Worm (Caenorhabditis elegans) whole organism, L3 larva: ENCODE results near the gene F47E1.1.

Experiments used
- aly-2 ChIP-seq: fragments of 150-350 bp; optimal IDR thresholded peaks from 2 replicates; lab custom pipeline; 2014; ENCODE audit warnings: missing biosample characterization, missing genetic modification characterization
- ama-1 ChIP-seq: fragments of 150-350 bp; optimal IDR thresholded peaks from 2 replicates; lab custom pipeline; 2018
- daf-12 ChIP-seq: fragments of 150-350 bp; optimal IDR thresholded peaks from 2 replicates; lab custom pipeline; 2014; ENCODE audit warnings: missing biosample characterization, missing genetic modification reagents, missing genetic modification characterization
- elt-1 ChIP-seq: fragments of 150-350 bp; optimal IDR thresholded peaks from 2 replicates; lab custom pipeline; 2014; ENCODE audit warnings: missing biosample characterization, missing genetic modification characterization
- elt-2 ChIP-seq: sonication (generic microtip); optimal IDR thresholded peaks from 2 replicates; lab custom pipeline; 2016; ENCODE audit warnings: missing genetic modification reagents, mild to moderate bottlenecking, missing genetic modification characterization, missing compliant biosample characterization
- hmg-11 ChIP-seq: sonication (generic microtip); optimal IDR thresholded peaks from 2 replicates; lab custom pipeline; 2016; ENCODE audit warnings: missing genetic modification characterization, missing compliant biosample characterization
- jun-1 ChIP-seq: fragments of 150-350 bp; optimal IDR thresholded peaks from 2 replicates; lab custom pipeline; 2014; ENCODE audit warnings: missing biosample characterization, missing genetic modification reagents, missing genetic modification characterization
- nhr-28 ChIP-seq: fragments of 150-350 bp; optimal IDR thresholded peaks from 2 replicates; lab custom pipeline; 2014; ENCODE audit warnings: missing biosample characterization, missing genetic modification characterization
- nhr-76 ChIP-seq: fragments of 150-350 bp; sonication (generic microtip); optimal IDR thresholded peaks from 5 replicates; lab custom pipeline; 2014; ENCODE audit warnings: missing biosample characterization, missing genetic modification characterization
- pqm-1 ChIP-seq: fragments of 150-350 bp; optimal IDR thresholded peaks from 2 replicates; lab custom pipeline; 2017; ENCODE audit warnings: missing biosample characterization, missing genetic modification characterization, inconsistent platforms
- tbx-2 ChIP-seq: sonication (generic microtip); optimal IDR thresholded peaks from 2 replicates; lab custom pipeline; 2016; ENCODE audit warnings: mild to moderate bottlenecking, missing genetic modification characterization, missing compliant biosample characterization
- ztf-4 ChIP-seq: fragments of 150-350 bp; optimal IDR thresholded peaks from 2 replicates; lab custom pipeline; 2014; ENCODE audit warnings: missing biosample characterization, missing genetic modification characterization

ce11 chrX:9107866-9108265 is 30.9 kb downstream of the F47E1.1 start:
- TF ChIP-seq nhr-76: no peak
- no peak for TF ChIP-seq daf-12 (tag; lab: Kevin White, UChicago)
- no peak for TF ChIP-seq pqm-1 (tag; lab: Kevin White, UChicago)
- TF ChIP-seq elt-1 (tag; lab: Kevin White, UChicago): no peak
- TF ChIP-seq ama-1 (lab: Kevin White, UChicago): no peak
- no peak for TF ChIP-seq aly-2 (tag; lab: Kevin White, UChicago)
- no peak for TF ChIP-seq ztf-4
- TF ChIP-seq jun-1 (tag; lab: Kevin White, UChicago): no peak
- TF ChIP-seq tbx-2 (tag; lab: Kevin White, UChicago): no peak
- no peak for TF ChIP-seq elt-2 (tag; lab: Kevin White, UChicago)
- TF ChIP-seq nhr-28 (tag; lab: Kevin White, UChicago): no peak
- no peak for TF ChIP-seq hmg-11 (tag; lab: Kevin White, UChicago)
